Worm (Caenorhabditis elegans): Measurements from ENCODE around the gene pph-6.

The pph-6 gene

DNA sequence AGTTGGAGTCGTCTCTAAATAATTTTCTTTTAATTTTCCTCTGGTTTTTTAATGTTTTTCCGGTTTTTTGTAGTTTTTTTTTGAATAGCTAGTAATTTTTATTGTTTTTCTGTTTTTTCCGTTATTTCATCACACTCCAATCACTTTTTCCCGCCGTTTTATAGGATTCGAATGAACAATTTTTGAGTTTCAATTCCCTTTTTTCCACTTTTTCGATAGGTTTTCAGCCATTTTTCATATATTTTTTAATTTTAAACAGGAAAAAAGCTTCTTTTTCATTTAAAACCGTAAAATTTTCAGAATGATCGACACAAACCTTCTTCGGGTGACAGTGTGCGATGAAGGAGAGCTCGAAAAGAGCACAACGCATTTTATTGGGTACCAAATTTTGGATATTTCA is at the start of gene pph-6:
pph-6 (plus strand) TSS at position 301 of the 400 bp plus-strand sequence.
- TF ChIP-seq ztf-23 (GFP tag; IDR thresholded peaks at IDR 0.05) = no peak
- TF ChIP-seq med-1 (GFP tag; optimal IDR thresholded peaks at IDR 0.05; ENCODE audit: insufficient read depth) = no peak
- no peak for TF ChIP-seq ztf-29 (GFP tag; IDR thresholded peaks at IDR 0.05)

DNA sequence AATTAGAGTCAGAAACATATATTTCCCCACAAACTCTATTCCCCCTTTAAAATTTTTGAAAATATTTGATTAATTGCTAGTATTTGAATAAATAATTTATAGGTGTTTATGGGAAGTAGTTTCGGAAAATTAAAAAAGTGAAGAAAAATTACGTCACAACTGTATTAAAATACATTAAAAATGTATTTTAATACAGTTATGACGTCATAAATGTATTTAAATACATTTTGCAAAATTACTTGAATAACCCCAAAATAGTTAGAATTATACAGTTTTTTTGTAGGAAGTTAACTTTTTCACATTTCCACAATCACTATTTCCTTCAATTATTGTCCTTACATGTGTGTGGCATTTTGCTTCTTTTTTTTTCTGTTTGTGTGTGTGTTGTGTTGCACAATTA is 48.1 kb upstream of the pph-6 start:
- TF ChIP-seq T22C8.4 (GFP tag; IDR thresholded peaks at IDR 0.05) (no peak), med-1 (GFP tag; optimal IDR thresholded peaks at IDR 0.05; ENCODE audit: insufficient read depth) (no peak), ztf-29 (GFP tag; IDR thresholded peaks at IDR 0.05) (no peak), tab-1 (GFP tag; IDR thresholded peaks at IDR 0.05) (no peak)

DNA sequence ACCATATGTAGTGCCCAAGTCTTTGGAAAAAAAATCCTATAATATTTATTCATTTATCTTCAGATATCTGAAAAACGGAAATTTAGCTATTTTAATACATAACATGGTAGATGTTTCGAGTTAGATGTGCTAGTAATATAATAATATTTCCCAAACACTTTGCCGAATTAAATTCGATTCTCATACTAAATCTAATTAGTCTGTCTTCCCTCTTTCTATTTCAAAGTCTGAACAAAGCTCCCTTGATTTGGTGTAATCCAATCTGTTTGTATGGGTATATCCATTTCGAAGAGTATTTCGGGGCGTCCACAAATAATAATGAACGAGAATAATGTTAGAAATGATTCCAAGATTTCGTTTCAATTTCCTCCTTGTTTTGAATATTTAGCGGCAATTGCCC is 47.1 kb upstream of the pph-6 start:
- TF ChIP-seq T22C8.4 (GFP tag; IDR thresholded peaks at IDR 0.05) (no peak), ztf-29 (GFP tag; IDR thresholded peaks at IDR 0.05) (no peak), ref-1 (GFP tag; conservative IDR thresholded peaks at IDR 0.05) (no peak), klf-2 (GFP tag; conservative IDR thresholded peaks at IDR 0.05) (no peak), flt-1 (GFP tag; IDR thresholded peaks at IDR 0.05) (no peak)

DNA sequence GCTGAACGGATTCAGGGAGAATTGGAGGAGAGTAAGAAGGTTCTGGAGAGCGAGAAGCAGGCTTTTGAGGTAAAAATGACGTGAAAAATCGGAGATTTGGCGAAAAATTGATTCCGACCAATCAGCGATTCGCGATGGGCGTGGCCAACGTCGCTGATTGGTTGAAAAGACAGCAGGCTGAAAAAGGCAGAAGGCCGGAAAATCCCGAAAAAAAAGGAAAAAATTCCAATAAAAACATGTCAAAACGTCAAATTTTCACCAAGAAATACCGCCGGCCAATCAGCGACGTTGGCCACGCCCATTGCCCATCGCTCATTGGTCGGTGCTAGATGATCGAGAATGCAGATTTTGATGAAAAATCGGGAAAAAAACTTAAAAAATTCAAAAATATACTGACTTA is 44.0 kb upstream of the pph-6 start:
- TF ChIP-seq klf-2 (GFP tag; conservative IDR thresholded peaks at IDR 0.05) = no peak
- no peak for TF ChIP-seq ztf-23 (GFP tag; IDR thresholded peaks at IDR 0.05)
- TF ChIP-seq T22C8.4 (GFP tag; IDR thresholded peaks at IDR 0.05) = no peak
- no peak for TF ChIP-seq tab-1 (GFP tag; IDR thresholded peaks at IDR 0.05)
- TF ChIP-seq flt-1 (GFP tag; IDR thresholded peaks at IDR 0.05) = no peak
- TF ChIP-seq ztf-29 (GFP tag; IDR thresholded peaks at IDR 0.05) = no peak
- TF ChIP-seq ref-1 (GFP tag; conservative IDR thresholded peaks at IDR 0.05) = no peak
- TF ChIP-seq cog-1 (tag; optimal IDR thresholded peaks at IDR 0.05) = no peak

DNA sequence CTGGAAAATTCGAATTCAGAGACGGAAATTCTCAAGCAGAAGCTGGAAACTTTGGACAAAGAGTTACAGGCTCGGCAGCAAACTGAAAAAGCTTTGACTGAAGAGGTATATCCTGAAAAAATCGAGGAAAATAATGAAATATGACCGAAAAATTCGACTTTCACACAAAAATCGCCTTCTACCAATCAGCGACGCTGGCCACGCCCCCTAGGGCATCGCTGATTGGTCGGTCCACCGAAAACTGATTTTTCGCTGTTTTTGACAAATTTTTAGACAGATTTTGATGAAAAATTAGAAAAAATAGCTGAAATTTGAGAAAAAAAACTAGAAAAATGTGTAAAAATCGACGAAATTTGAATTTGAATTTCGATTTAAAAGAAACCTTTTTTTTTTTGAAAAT is 42.6 kb upstream of the pph-6 start:
- no peak for TF ChIP-seq ref-1 (GFP tag; conservative IDR thresholded peaks at IDR 0.05)
- TF ChIP-seq tab-1 (GFP tag; IDR thresholded peaks at IDR 0.05) = no peak
- TF ChIP-seq ztf-29 (GFP tag; IDR thresholded peaks at IDR 0.05) = no peak
- no peak for TF ChIP-seq cog-1 (tag; optimal IDR thresholded peaks at IDR 0.05)

DNA sequence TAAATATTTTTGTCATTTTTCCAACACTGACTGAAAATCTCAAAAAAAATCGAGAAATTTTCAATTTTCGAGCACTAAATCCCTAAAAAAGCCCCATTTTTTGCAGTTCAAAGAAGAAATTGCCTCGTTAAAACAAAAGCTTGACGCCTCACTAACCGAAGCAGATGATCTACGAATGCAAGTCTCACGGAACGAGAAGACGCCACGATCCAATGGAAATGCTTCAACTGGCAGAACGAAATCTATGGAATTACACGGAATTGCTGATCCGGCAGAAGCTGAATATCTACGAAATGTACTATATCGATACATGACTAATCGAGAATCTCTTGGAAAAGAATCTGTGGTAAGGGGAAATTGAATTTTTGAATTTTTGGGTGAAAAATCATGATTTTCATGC is 37.6 kb upstream of the pph-6 start:
- no peak for TF ChIP-seq ref-1 (GFP tag; conservative IDR thresholded peaks at IDR 0.05)
- no peak for TF ChIP-seq klf-2 (GFP tag; conservative IDR thresholded peaks at IDR 0.05)
- TF ChIP-seq tab-1 (GFP tag; IDR thresholded peaks at IDR 0.05) = no peak
- no peak for TF ChIP-seq ztf-23 (GFP tag; IDR thresholded peaks at IDR 0.05)
- no peak for TF ChIP-seq ztf-29 (GFP tag; IDR thresholded peaks at IDR 0.05)
- TF ChIP-seq T22C8.4 (GFP tag; IDR thresholded peaks at IDR 0.05) = no peak
- TF ChIP-seq med-1 (GFP tag; optimal IDR thresholded peaks at IDR 0.05; ENCODE audit: insufficient read depth) = no peak
- TF ChIP-seq cog-1 (tag; optimal IDR thresholded peaks at IDR 0.05) = no peak
- no peak for TF ChIP-seq flt-1 (GFP tag; IDR thresholded peaks at IDR 0.05)

DNA sequence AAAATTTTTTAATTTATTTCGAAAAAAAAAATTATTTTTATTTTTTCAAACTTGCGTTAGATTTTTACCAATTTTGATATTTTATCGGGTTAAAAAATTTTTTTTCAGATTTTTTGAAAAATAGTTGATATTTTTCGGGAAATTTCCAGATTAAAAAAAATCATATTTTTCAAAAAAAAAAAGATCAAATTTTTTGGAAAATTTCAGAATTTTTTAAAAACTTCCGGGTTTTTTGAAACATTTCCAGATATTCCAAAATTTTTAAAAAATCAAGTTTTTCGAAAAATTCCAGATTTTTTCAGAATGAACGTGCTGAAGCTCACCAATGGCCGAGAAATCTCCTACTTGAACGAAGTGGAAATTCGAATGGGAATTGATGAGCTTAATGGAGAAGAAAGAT is 36.1 kb upstream of the pph-6 start, which contains the start of gene metl-18:
metl-18 (plus strand) TSS at position 301 of the 400 bp plus-strand sequence.
- TF ChIP-seq ztf-29 (GFP tag; IDR thresholded peaks at IDR 0.05) = no peak
- TF ChIP-seq T22C8.4 (GFP tag; IDR thresholded peaks at IDR 0.05) = no peak
- TF ChIP-seq ztf-23 (GFP tag; IDR thresholded peaks at IDR 0.05) = no peak
- no peak for TF ChIP-seq ref-1 (GFP tag; conservative IDR thresholded peaks at IDR 0.05)
- TF ChIP-seq cog-1 (tag; optimal IDR thresholded peaks at IDR 0.05) = no peak
- no peak for TF ChIP-seq klf-2 (GFP tag; conservative IDR thresholded peaks at IDR 0.05)
- TF ChIP-seq tab-1 (GFP tag; IDR thresholded peaks at IDR 0.05) = no peak
- TF ChIP-seq flt-1 (GFP tag; IDR thresholded peaks at IDR 0.05) = no peak
- TF ChIP-seq med-1 (GFP tag; optimal IDR thresholded peaks at IDR 0.05; ENCODE audit: insufficient read depth) = no peak

DNA sequence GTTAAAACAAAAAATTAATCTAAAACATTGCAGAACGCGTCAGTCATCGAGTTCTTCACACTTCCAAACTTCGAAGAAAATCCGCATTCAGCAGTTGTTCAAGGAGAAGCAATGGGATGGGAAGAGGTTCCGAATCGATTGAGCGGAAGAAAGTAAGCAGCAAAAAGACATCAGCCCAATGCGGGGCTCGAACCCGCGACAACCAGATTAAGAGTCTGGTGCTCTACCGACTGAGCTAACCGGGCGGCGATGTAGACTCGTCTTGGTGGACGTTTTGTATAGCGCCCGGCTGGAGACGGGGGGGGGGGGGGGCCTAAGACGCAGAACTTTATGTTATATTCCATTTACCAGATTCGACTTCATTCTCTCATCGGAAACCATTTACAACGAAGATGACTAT is 34.8 kb upstream of the pph-6 start:
- TF ChIP-seq tab-1 (GFP tag; IDR thresholded peaks at IDR 0.05) (no peak), klf-2 (GFP tag; conservative IDR thresholded peaks at IDR 0.05) (no peak), flt-1 (GFP tag; IDR thresholded peaks at IDR 0.05) (0 out of 2 replicates have a peak, but pooled peaks have one; percentile 4), cog-1 (tag; optimal IDR thresholded peaks at IDR 0.05) (no peak)

DNA sequence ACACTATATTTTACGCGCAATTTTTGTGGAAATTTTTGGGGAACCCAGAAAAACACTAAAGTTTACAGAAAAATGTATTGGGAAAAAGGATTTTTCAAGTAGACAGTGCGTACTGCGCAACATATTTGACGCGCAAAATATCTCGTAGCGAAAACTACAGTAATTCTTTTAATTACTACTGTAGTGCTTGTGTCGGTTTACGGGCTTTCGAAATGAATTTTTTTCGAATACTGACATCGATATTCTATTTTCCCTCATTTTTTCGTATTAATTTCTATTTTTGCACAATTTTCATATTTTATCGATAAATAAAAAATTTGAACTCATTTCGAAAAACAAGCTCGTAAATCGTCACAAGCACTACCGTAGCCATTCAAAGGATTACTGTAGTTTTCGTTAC is 32.9 kb upstream of the pph-6 start:
- TF ChIP-seq cog-1 (tag; optimal IDR thresholded peaks at IDR 0.05) = no peak
- TF ChIP-seq ztf-23 (GFP tag; IDR thresholded peaks at IDR 0.05) = no peak
- TF ChIP-seq T22C8.4 (GFP tag; IDR thresholded peaks at IDR 0.05) = no peak
- no peak for TF ChIP-seq ref-1 (GFP tag; conservative IDR thresholded peaks at IDR 0.05)
- TF ChIP-seq tab-1 (GFP tag; IDR thresholded peaks at IDR 0.05) = no peak
- no peak for TF ChIP-seq klf-2 (GFP tag; conservative IDR thresholded peaks at IDR 0.05)
- no peak for TF ChIP-seq ztf-29 (GFP tag; IDR thresholded peaks at IDR 0.05)
- TF ChIP-seq med-1 (GFP tag; optimal IDR thresholded peaks at IDR 0.05; ENCODE audit: insufficient read depth) = no peak
- no peak for TF ChIP-seq flt-1 (GFP tag; IDR thresholded peaks at IDR 0.05)

DNA sequence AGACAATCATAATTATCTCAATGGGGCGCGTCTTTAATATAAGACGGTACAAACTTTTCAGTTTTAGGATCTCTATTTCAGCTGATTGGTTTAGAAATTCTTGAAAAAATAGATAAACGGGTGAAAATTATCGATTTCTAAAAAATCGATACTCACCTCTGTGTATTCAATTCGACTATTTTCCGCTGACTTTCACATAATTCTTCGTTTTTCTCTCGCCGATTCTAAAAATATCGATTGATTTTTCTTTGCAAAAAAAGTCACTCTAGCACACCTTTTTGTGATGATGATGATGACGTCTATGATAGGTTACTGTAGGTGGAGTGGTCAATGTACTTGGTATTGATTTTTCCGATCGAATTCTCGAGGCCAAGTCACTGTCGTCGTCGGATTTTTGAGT is 31.7 kb upstream of the pph-6 start:
- TF ChIP-seq T22C8.4 (GFP tag; IDR thresholded peaks at IDR 0.05) = peak; percentile 65
- TF ChIP-seq ref-1 (GFP tag; conservative IDR thresholded peaks at IDR 0.05) = no peak

DNA sequence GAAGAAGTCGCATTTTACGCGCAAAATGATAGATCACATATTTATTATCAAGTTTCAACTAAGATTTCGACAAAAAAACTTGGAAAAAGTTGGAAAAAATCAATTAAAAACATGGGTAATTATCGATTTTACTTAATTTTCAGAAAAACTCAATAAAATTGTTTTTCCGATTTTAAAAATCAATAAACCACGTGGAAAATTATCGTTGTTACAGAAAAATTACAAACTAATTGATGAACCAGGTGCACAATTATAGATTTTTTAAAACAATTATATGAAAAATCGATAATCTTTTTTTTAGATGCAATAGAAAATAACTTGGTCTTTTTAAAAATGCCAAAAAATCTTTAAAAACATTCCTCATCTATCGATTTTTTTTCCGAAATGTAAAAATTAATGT is 30.8 kb upstream of the pph-6 start:
- no peak for TF ChIP-seq med-1 (GFP tag; optimal IDR thresholded peaks at IDR 0.05; ENCODE audit: insufficient read depth)
- TF ChIP-seq klf-2 (GFP tag; conservative IDR thresholded peaks at IDR 0.05) = no peak
- TF ChIP-seq cog-1 (tag; optimal IDR thresholded peaks at IDR 0.05) = no peak
- no peak for TF ChIP-seq flt-1 (GFP tag; IDR thresholded peaks at IDR 0.05)
- TF ChIP-seq T22C8.4 (GFP tag; IDR thresholded peaks at IDR 0.05) = no peak
- no peak for TF ChIP-seq ref-1 (GFP tag; conservative IDR thresholded peaks at IDR 0.05)
- no peak for TF ChIP-seq tab-1 (GFP tag; IDR thresholded peaks at IDR 0.05)
- no peak for TF ChIP-seq ztf-23 (GFP tag; IDR thresholded peaks at IDR 0.05)
